Fruit fly (Drosophila melanogaster) whole organism, embryonic: ENCODE data around the gene CG44037.

Experiments
- ATbp ChIP-seq: fragments of 200-800 bp; sonication (Bioruptor generic); optimal IDR thresholded peaks from 2 replicates; lab custom pipeline; 2017; ENCODE audit warnings: missing biosample characterization, mild to moderate bottlenecking, missing genetic modification characterization, missing genetic modification reagents
- Ada2b ChIP-seq: fragments of 200-800 bp; sonication (Bioruptor generic); IDR thresholded peaks from 2 replicates; pipeline ENCODE4 v1.3.6; 2022; ENCODE audit warnings: missing biosample characterization, missing genetic modification characterization
- B-H2 ChIP-seq: fragments of 200-800 bp; sonication (Bioruptor generic); optimal IDR thresholded peaks from 2 replicates; lab custom pipeline; 2018; ENCODE audit warnings: missing biosample characterization, mild to moderate bottlenecking, missing genetic modification characterization
- CG10267 ChIP-seq: fragments of 200-800 bp; sonication (Bioruptor generic); optimal IDR thresholded peaks from 2 replicates; lab custom pipeline; 2018; ENCODE audit warnings: missing biosample characterization, mild to moderate bottlenecking, missing genetic modification characterization, moderate library complexity
- CG10431 ChIP-seq: fragments of 200-800 bp; sonication (Bioruptor generic); optimal IDR thresholded peaks from 3 replicates; lab custom pipeline; 2018; ENCODE audit warnings: missing biosample characterization, mild to moderate bottlenecking, missing genetic modification characterization
- CG11695 ChIP-seq: fragments of 200-800 bp; sonication (Bioruptor generic); IDR thresholded peaks from 3 replicates; pipeline ENCODE4 v1.3.6; 2022; ENCODE audit warnings: missing biosample characterization, missing genetic modification characterization
- CG12236 ChIP-seq: fragments of 200-800 bp; sonication (Bioruptor generic); optimal IDR thresholded peaks from 2 replicates; lab custom pipeline; 2016; ENCODE audit warnings: missing biosample characterization, missing genetic modification characterization
- CG12659 ChIP-seq: fragments of 200-800 bp; sonication (Bioruptor generic); optimal IDR thresholded peaks from 3 replicates; lab custom pipeline; 2017; ENCODE audit warnings: mild to moderate bottlenecking, missing biosample characterization, missing genetic modification reagents, missing genetic modification characterization
- CG13287 ChIP-seq: fragments of 200-800 bp; sonication (Bioruptor generic); IDR thresholded peaks from 2 replicates; pipeline ENCODE4 v1.3.6; 2022; ENCODE audit warnings: missing biosample characterization, missing genetic modification characterization; ENCODE audit not compliant: partially characterized antibody
- CG15479 ChIP-seq: fragments of 200-800 bp; sonication (Bioruptor generic); optimal IDR thresholded peaks from 3 replicates; lab custom pipeline; 2019; ENCODE audit warnings: missing biosample characterization, mild to moderate bottlenecking, missing genetic modification characterization, moderate library complexity
- CG17359 ChIP-seq: fragments of 200-800 bp; sonication (Bioruptor generic); optimal IDR thresholded peaks from 3 replicates; lab custom pipeline; 2018; ENCODE audit warnings: missing biosample characterization, mild to moderate bottlenecking, missing genetic modification characterization, moderate library complexity
- CG18262 ChIP-seq: fragments of 200-800 bp; optimal IDR thresholded peaks from 3 replicates; lab custom pipeline; 2019; ENCODE audit warnings: missing biosample characterization, mild to moderate bottlenecking, missing genetic modification characterization, moderate library complexity
- CG2116 ChIP-seq: fragments of 200-800 bp; sonication (Bioruptor generic); optimal IDR thresholded peaks from 3 replicates; lab custom pipeline; 2018; ENCODE audit warnings: missing biosample characterization, mild to moderate bottlenecking, missing genetic modification characterization
- CG2712 ChIP-seq: fragments of 200-800 bp; optimal IDR thresholded peaks from 3 replicates; lab custom pipeline; 2019; ENCODE audit warnings: missing biosample characterization, mild to moderate bottlenecking, missing genetic modification characterization, moderate library complexity
- CG30403 ChIP-seq: fragments of 200-800 bp; sonication (Bioruptor generic); optimal IDR thresholded peaks from 3 replicates; lab custom pipeline; 2016; ENCODE audit warnings: missing biosample characterization, missing genetic modification characterization
- CG32767 ChIP-seq: fragments of 200-800 bp; sonication (Bioruptor generic); IDR thresholded peaks from 2 replicates; pipeline ENCODE4 v1.3.6; 2022; ENCODE audit warnings: missing biosample characterization, missing genetic modification characterization
- CG6254 ChIP-seq: fragments of 200-800 bp; sonication (Bioruptor generic); optimal IDR thresholded peaks from 3 replicates; lab custom pipeline; 2017; ENCODE audit warnings: mild to moderate bottlenecking, missing biosample characterization, missing genetic modification reagents, missing genetic modification characterization
- CG7745 ChIP-seq: fragments of 200-800 bp; sonication (Bioruptor generic); optimal IDR thresholded peaks from 2 replicates; lab custom pipeline; 2018; ENCODE audit warnings: missing biosample characterization, mild to moderate bottlenecking, missing genetic modification characterization, moderate library complexity
- CkIIα-i1 ChIP-seq: fragments of 200-800 bp; sonication (Bioruptor generic); IDR thresholded peaks from 2 replicates; pipeline ENCODE4 v1.3.6; 2022; ENCODE audit warnings: missing biosample characterization, missing genetic modification characterization
- HLH3B ChIP-seq: fragments of 200-800 bp; sonication (Bioruptor generic); IDR thresholded peaks from 2 replicates; pipeline ENCODE4 v1.3.6; 2022; ENCODE audit warnings: missing biosample characterization, missing genetic modification characterization
- Hand ChIP-seq: fragments of 200-800 bp; sonication (Bioruptor generic); optimal IDR thresholded peaks from 2 replicates; lab custom pipeline; 2017; ENCODE audit warnings: mild to moderate bottlenecking, missing biosample characterization, missing genetic modification reagents, missing genetic modification characterization
- MESR4 ChIP-seq: fragments of 200-800 bp; sonication (Bioruptor generic); optimal IDR thresholded peaks from 2 replicates; lab custom pipeline; 2018; ENCODE audit warnings: missing biosample characterization, mild to moderate bottlenecking, missing genetic modification characterization, moderate library complexity
- Max ChIP-seq: fragments of 200-800 bp; sonication (Bioruptor generic); optimal IDR thresholded peaks from 2 replicates; lab custom pipeline; 2016; ENCODE audit warnings: missing biosample characterization, mild to moderate bottlenecking, missing genetic modification characterization
- Meics ChIP-seq: fragments of 200-800 bp; sonication (Bioruptor generic); optimal IDR thresholded peaks from 2 replicates; lab custom pipeline; 2017; ENCODE audit warnings: missing biosample characterization, mild to moderate bottlenecking, missing genetic modification characterization
- NC2α ChIP-seq: fragments of 200-800 bp; sonication (Bioruptor generic); optimal IDR thresholded peaks from 2 replicates; lab custom pipeline; 2016; ENCODE audit warnings: missing biosample characterization, missing genetic modification characterization
- Optix ChIP-seq: fragments of 200-800 bp; sonication (Bioruptor generic); IDR thresholded peaks from 3 replicates; pipeline ENCODE4 v1.3.6; 2022; ENCODE audit warnings: missing biosample characterization, missing genetic modification characterization
- Scr ChIP-seq: fragments of 200-800 bp; sonication (Bioruptor generic); IDR thresholded peaks from 2 replicates; pipeline ENCODE4 v1.3.6; 2022; ENCODE audit warnings: missing biosample characterization, missing genetic modification characterization; ENCODE audit not compliant: partially characterized antibody
- ac ChIP-seq: fragments of 200-800 bp; sonication (Bioruptor generic); optimal IDR thresholded peaks from 3 replicates; lab custom pipeline; 2017; ENCODE audit warnings: missing biosample characterization, mild to moderate bottlenecking, missing genetic modification characterization
- ara ChIP-seq: fragments of 200-800 bp; sonication (Bioruptor generic); IDR thresholded peaks from 2 replicates; pipeline ENCODE4 v1.3.6; 2022; ENCODE audit warnings: missing biosample characterization, missing genetic modification characterization
- croc ChIP-seq: fragments of 200-800 bp; sonication (Bioruptor generic); conservative IDR thresholded peaks from 3 replicates; pipeline ENCODE4 v1.3.6; 2022; ENCODE audit warnings: missing biosample characterization, missing genetic modification characterization
- crol ChIP-seq: fragments of 200-800 bp; sonication (Bioruptor generic); IDR thresholded peaks from 2 replicates; pipeline ENCODE4 v1.3.6; 2022; ENCODE audit warnings: missing biosample characterization, missing genetic modification characterization
- crp ChIP-seq, 2 experiments: fragments of 200-800 bp; sonication (Bioruptor generic); optimal IDR thresholded peaks; 2 replicates in 1 of 2; 3 replicates in 1 of 2; lab custom pipeline; 2017; ENCODE audit warnings: missing biosample characterization in 2 of 2, missing genetic modification characterization in 2 of 2, mild to moderate bottlenecking in 1 of 2, moderate library complexity in 1 of 2
- grn ChIP-seq: fragments of 200-800 bp; sonication (Bioruptor generic); optimal IDR thresholded peaks from 3 replicates; lab custom pipeline; 2017; ENCODE audit warnings: missing biosample characterization, missing genetic modification characterization
- her ChIP-seq: fragments of 200-800 bp; sonication (Bioruptor generic); optimal IDR thresholded peaks from 2 replicates; lab custom pipeline; 2016; ENCODE audit warnings: missing biosample characterization, missing genetic modification characterization
- ken ChIP-seq: fragments of 200-800 bp; sonication (Bioruptor generic); IDR thresholded peaks from 3 replicates; pipeline ENCODE4 v1.3.6; 2022; ENCODE audit warnings: missing biosample characterization, missing genetic modification characterization
- lab ChIP-seq: fragments of 200-800 bp; sonication (Bioruptor generic); optimal IDR thresholded peaks from 3 replicates; lab custom pipeline; 2017; ENCODE audit warnings: missing biosample characterization, missing genetic modification characterization, mild to moderate bottlenecking, moderate library complexity, missing genetic modification reagents
- oc ChIP-seq: fragments of 200-800 bp; sonication (Bioruptor generic); optimal IDR thresholded peaks from 2 replicates; lab custom pipeline; 2018; ENCODE audit warnings: missing biosample characterization, mild to moderate bottlenecking, missing genetic modification characterization, moderate library complexity
- p53 ChIP-seq: fragments of 200-800 bp; sonication (Bioruptor generic); optimal IDR thresholded peaks from 2 replicates; lab custom pipeline; 2016; ENCODE audit warnings: missing biosample characterization, missing genetic modification characterization
- pfk ChIP-seq: fragments of 200-800 bp; sonication (Bioruptor generic); optimal IDR thresholded peaks from 2 replicates; lab custom pipeline; 2018; ENCODE audit warnings: missing biosample characterization, mild to moderate bottlenecking, missing genetic modification characterization, moderate library complexity
- pzg ChIP-seq: fragments of 200-800 bp; sonication (Bioruptor generic); optimal IDR thresholded peaks from 3 replicates; lab custom pipeline; 2018; ENCODE audit warnings: missing biosample characterization, mild to moderate bottlenecking, missing genetic modification characterization, moderate library complexity
- salm ChIP-seq: fragments of 200-800 bp; sonication (Bioruptor generic); optimal IDR thresholded peaks from 2 replicates; lab custom pipeline; 2018; ENCODE audit warnings: missing biosample characterization, mild to moderate bottlenecking, missing genetic modification characterization
- scrt ChIP-seq: fragments of 200-800 bp; sonication (Bioruptor generic); optimal IDR thresholded peaks from 2 replicates; lab custom pipeline; 2018; ENCODE audit warnings: missing biosample characterization, mild to moderate bottlenecking, missing genetic modification characterization, moderate library complexity
- sqz ChIP-seq: fragments of 200-800 bp; sonication (Bioruptor generic); optimal IDR thresholded peaks from 3 replicates; lab custom pipeline; 2018; ENCODE audit warnings: missing biosample characterization, mild to moderate bottlenecking, missing genetic modification characterization
- ssp ChIP-seq: fragments of 200-800 bp; sonication (Bioruptor generic); IDR thresholded peaks from 2 replicates; pipeline ENCODE4 v1.3.6; 2022; ENCODE audit warnings: missing biosample characterization, missing genetic modification characterization
- stwl ChIP-seq: fragments of 200-800 bp; sonication (Bioruptor generic); optimal IDR thresholded peaks from 3 replicates; lab custom pipeline; 2018; ENCODE audit warnings: missing biosample characterization, mild to moderate bottlenecking, missing genetic modification characterization, moderate library complexity
- sug ChIP-seq: fragments of 200-800 bp; optimal IDR thresholded peaks from 2 replicates; lab custom pipeline; 2019; ENCODE audit warnings: missing biosample characterization, mild to moderate bottlenecking, missing genetic modification characterization, moderate library complexity
- tgo ChIP-seq: fragments of 200-800 bp; sonication (Bioruptor generic); IDR thresholded peaks from 3 replicates; pipeline ENCODE4 v1.3.6; 2022; ENCODE audit warnings: missing biosample characterization, missing genetic modification characterization
- tll ChIP-seq, 2 experiments: fragments of 200-800 bp in 1 of 2; fragments of >200 bp in 1 of 2; sonication (Bioruptor generic) in 1 of 2; optimal IDR thresholded peaks; 2 replicates each; lab custom pipeline; 2017 to 2019; ENCODE audit warnings: missing biosample characterization in 2 of 2, missing genetic modification characterization in 2 of 2, mild to moderate bottlenecking in 1 of 2, moderate library complexity in 1 of 2
- unc-4 ChIP-seq: fragments of 200-800 bp; sonication (Bioruptor generic); IDR thresholded peaks from 2 replicates; pipeline ENCODE4 v1.3.6; 2022; ENCODE audit warnings: missing biosample characterization, missing genetic modification characterization; ENCODE audit not compliant: partially characterized antibody

Gene CG44037

DNA sequence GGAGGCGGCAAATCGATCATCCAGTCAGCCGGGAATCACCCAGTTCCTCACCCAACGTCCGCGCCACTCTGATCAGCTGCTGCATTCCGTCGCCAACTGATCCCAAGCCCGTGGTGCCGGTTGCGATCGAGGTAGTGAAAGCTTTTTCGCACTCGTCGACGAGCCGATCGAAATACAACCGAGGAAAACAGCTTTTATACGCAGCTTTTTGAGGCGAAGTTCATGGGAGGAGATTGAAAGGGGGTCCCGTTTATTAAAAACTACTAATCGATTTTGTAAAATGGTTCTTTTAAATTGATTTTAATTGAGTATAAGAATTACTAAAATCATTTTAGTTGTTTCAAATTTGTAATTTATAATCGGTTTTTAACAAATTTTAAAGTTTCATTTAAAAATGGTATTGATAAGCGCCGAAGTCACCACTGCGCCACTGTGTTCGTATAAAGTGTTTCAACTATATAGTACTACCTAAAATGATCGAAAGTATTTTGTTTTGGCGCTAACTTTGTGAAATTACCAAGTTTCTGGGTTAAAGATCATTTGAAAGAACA, 37.1 kb upstream of the CG44037 start, which contains the start of gene CG4860 (continued):
- no peak for TF ChIP-seq pfk (GFP tag; lab: Kevin White, UChicago)
- TF ChIP-seq Ada2b (GFP tag; lab: Robert Waterston, UW), result peak; percentile 87
- peak; percentile 95 for TF ChIP-seq CG30403 (GFP tag; lab: Kevin White, UChicago)
- TF ChIP-seq tll (GFP tag; optimal IDR thresholded peaks at IDR 0.05; lab: Kevin White, UChicago), result no peak
- TF ChIP-seq CG13287 (GFP tag; lab: Robert Waterston, UW), result peak; percentile 10; the same call in 1 of the 2 replicates
- no peak for TF ChIP-seq CG10431 (GFP tag; lab: Kevin White, UChicago)
- peak; percentile 86 for TF ChIP-seq HLH3B (GFP tag; lab: Robert Waterston, UW)
- TF ChIP-seq her (GFP tag; lab: Kevin White, UChicago), result peak; percentile 76
- no peak for TF ChIP-seq ac (GFP tag; lab: Kevin White, UChicago)
- peak; percentile 80 for TF ChIP-seq B-H2
- no peak for TF ChIP-seq CG18262 (tag; lab: Kevin White, UChicago)
- TF ChIP-seq Meics (GFP tag; lab: Kevin White, UChicago), result peak; percentile 89
- peak; percentile 83 for TF ChIP-seq CG17359
- peak; percentile 50; the same call in 2 of the 3 replicates for TF ChIP-seq Optix (GFP tag; lab: Robert Waterston, UW)
- peak; percentile 23; the same call in 1 of the 3 replicates for TF ChIP-seq croc (GFP tag; lab: Robert Waterston, UW)
- TF ChIP-seq sug (tag; lab: Kevin White, UChicago), result peak; percentile 86
- TF ChIP-seq salm, result peak; percentile 81
- TF ChIP-seq NC2α (GFP tag; lab: Kevin White, UChicago), result peak; percentile 56
- TF ChIP-seq pzg (GFP tag; lab: Kevin White, UChicago), result peak; percentile 5
- peak; percentile 91 for TF ChIP-seq CG12659 (GFP tag; lab: Kevin White, UChicago)
- peak; percentile 89 for TF ChIP-seq tgo (GFP tag; lab: Robert Waterston, UW)
- peak; percentile 93 for TF ChIP-seq lab (GFP tag; lab: Kevin White, UChicago)
- no peak for TF ChIP-seq sqz (GFP tag; lab: Kevin White, UChicago)
- TF ChIP-seq scrt (GFP tag; lab: Kevin White, UChicago), result peak; percentile 71
- TF ChIP-seq ATbp (GFP tag; lab: Kevin White, UChicago), result peak; percentile 82
- peak; percentile 80 for TF ChIP-seq Max (GFP tag; lab: Kevin White, UChicago)
- peak; percentile 87 for TF ChIP-seq CG2712 (tag; lab: Kevin White, UChicago)
- peak; percentile 64 for TF ChIP-seq CG32767
- TF ChIP-seq p53 (GFP tag; lab: Kevin White, UChicago), result peak; percentile 69
- peak; percentile 68 for TF ChIP-seq ssp
- no peak for TF ChIP-seq CG7745
- peak; percentile 19 for TF ChIP-seq MESR4 (GFP tag; lab: Kevin White, UChicago)
- TF ChIP-seq crp (GFP tag; optimal IDR thresholded peaks at IDR 0.05; lab: Kevin White, UChicago), result peak in 1 of 2 experiments; percentile 61
- no peak for TF ChIP-seq grn (GFP tag; lab: Kevin White, UChicago)
- peak; percentile 50 for TF ChIP-seq Hand
- TF ChIP-seq CG11695 (GFP tag; lab: Robert Waterston, UW), result peak; percentile 92
- peak; percentile 59 for TF ChIP-seq CG6254
- TF ChIP-seq unc-4 (GFP tag; lab: Robert Waterston, UW), result no peak
- peak; percentile 87 for TF ChIP-seq ken
- TF ChIP-seq crol (GFP tag; lab: Robert Waterston, UW), result no peak
- no peak for TF ChIP-seq Scr
- no peak for TF ChIP-seq CkIIα-i1
- peak; percentile 76 for TF ChIP-seq CG2116 (GFP tag; lab: Kevin White, UChicago)
- no peak for TF ChIP-seq CG15479
- peak; percentile 65 for TF ChIP-seq CG12236 (GFP tag; lab: Kevin White, UChicago)
- peak; percentile 79 for TF ChIP-seq ara (GFP tag; lab: Robert Waterston, UW)
- no peak for TF ChIP-seq oc (tag; lab: Kevin White, UChicago)
- no peak for TF ChIP-seq stwl (tag; lab: Kevin White, UChicago)
- TF ChIP-seq CG10267 (tag; lab: Kevin White, UChicago), result peak; percentile 70
